Fruit fly (Drosophila melanogaster) whole organism, embryonic: Measurements from ENCODE around the gene mRpS26.

Experiments used
- CG11696 ChIP-seq: fragments of 200-800 bp; sonication (Bioruptor generic); IDR thresholded peaks from 2 replicates; pipeline ENCODE4 v1.3.6; 2022; ENCODE audit warnings: missing biosample characterization, missing genetic modification characterization
- CG9876 ChIP-seq: fragments of 200-800 bp; sonication (Bioruptor generic); optimal IDR thresholded peaks from 2 replicates; lab custom pipeline; 2016; ENCODE audit warnings: missing biosample characterization, missing genetic modification characterization
- CHES-1-like ChIP-seq: fragments of 200-800 bp; sonication (Bioruptor generic); optimal IDR thresholded peaks from 2 replicates; lab custom pipeline; 2016; ENCODE audit warnings: missing biosample characterization, missing genetic modification characterization
- Camta ChIP-seq: fragments of 200-800 bp; sonication (Bioruptor generic); optimal IDR thresholded peaks from 2 replicates; lab custom pipeline; 2016; ENCODE audit warnings: missing biosample characterization, missing genetic modification characterization
- E2f1 ChIP-seq: fragments of 200-800 bp; sonication (Bioruptor generic); IDR thresholded peaks from 2 replicates; pipeline ENCODE4 v1.3.6; 2022; ENCODE audit warnings: missing biosample characterization, missing genetic modification characterization
- Gug ChIP-seq: fragments of 200-800 bp; sonication (Bioruptor generic); IDR thresholded peaks from 4 replicates; pipeline ENCODE4 v1.3.6; 2022; ENCODE audit warnings: missing biosample characterization, missing genetic modification characterization
- Kr ChIP-seq: fragments of 200-800 bp; sonication (Bioruptor generic); optimal IDR thresholded peaks from 2 replicates; lab custom pipeline; 2017; ENCODE audit warnings: missing biosample characterization, mild to moderate bottlenecking, missing genetic modification characterization
- Meics ChIP-seq: fragments of 200-800 bp; sonication (Bioruptor generic); optimal IDR thresholded peaks from 2 replicates; lab custom pipeline; 2017; ENCODE audit warnings: missing biosample characterization, mild to moderate bottlenecking, missing genetic modification characterization
- Oaz ChIP-seq: fragments of 200-800 bp; sonication (Bioruptor generic); IDR thresholded peaks from 2 replicates; pipeline ENCODE4 v1.3.6; 2022; ENCODE audit warnings: missing biosample characterization, missing genetic modification characterization
- bcd ChIP-seq: fragments of 200-800 bp; sonication (Bioruptor generic); optimal IDR thresholded peaks from 2 replicates; lab custom pipeline; 2017; ENCODE audit warnings: missing biosample characterization, mild to moderate bottlenecking, missing genetic modification characterization
- kay ChIP-seq: fragments of 200-800 bp; sonication (Bioruptor generic); optimal IDR thresholded peaks from 2 replicates; lab custom pipeline; 2016; ENCODE audit warnings: missing biosample characterization, missing genetic modification characterization
- pho ChIP-seq: fragments of 200-800 bp; sonication (Bioruptor generic); optimal IDR thresholded peaks from 2 replicates; lab custom pipeline; 2016; ENCODE audit warnings: missing biosample characterization, missing genetic modification characterization

- TF ChIP-seq CG9876 (no peak), kay (GFP tag; lab: Kevin White, UChicago) (no peak), CHES-1-like (GFP tag; lab: Kevin White, UChicago) (no peak), Kr (GFP tag; lab: Kevin White, UChicago) (no peak), Meics (GFP tag; lab: Kevin White, UChicago) (no peak), Camta (GFP tag; lab: Kevin White, UChicago) (no peak), bcd (GFP tag; lab: Kevin White, UChicago) (no peak), Oaz (GFP tag; lab: Robert Waterston, UW) (no peak), E2f1 (GFP tag; lab: Robert Waterston, UW) (no peak), pho (GFP tag; lab: Kevin White, UChicago) (no peak), CG11696 (GFP tag; lab: Robert Waterston, UW) (no peak), Gug (GFP tag; lab: Robert Waterston, UW) (no peak)
Measured at dm6 chr3L:18075853-18076252, 30.5 kb upstream of the mRpS26 start.
